Worm (Caenorhabditis elegans): ENCODE measurements around the gene ZK662.6.

- TF ChIP-seq F33H1.4 (GFP tag; IDR thresholded peaks at IDR 0.05) (no peak), somi-1 (GFP tag; optimal IDR thresholded peaks at IDR 0.05) (no peak), rcor-1 (GFP tag; IDR thresholded peaks at IDR 0.05) (no peak), nfyb-1 (GFP tag; IDR thresholded peaks at IDR 0.05) (no peak), K12H6.12 (tag; optimal IDR thresholded peaks at IDR 0.05) (no peak)
Observed at ce11 chrX:15766861-15767260, 48.4 kb downstream of the ZK662.6 start.

Data from whole organism, young adult.